Worm (Caenorhabditis elegans): ENCODE measurements around the gene K09A9.8.

- TF ChIP-seq ceh-34 (tag; optimal IDR thresholded peaks at IDR 0.05) = no peak
- TF ChIP-seq hlh-13 (GFP tag; optimal IDR thresholded peaks at IDR 0.05) = no peak
- TF ChIP-seq ceh-19 (GFP tag; optimal IDR thresholded peaks at IDR 0.05) = no peak
- TF ChIP-seq hlh-6 (tag; optimal IDR thresholded peaks at IDR 0.05) = no peak
- TF ChIP-seq fkh-10 (GFP tag; optimal IDR thresholded peaks at IDR 0.05) = no peak
- no peak for TF ChIP-seq pax-1 (tag; optimal IDR thresholded peaks at IDR 0.05)
- TF ChIP-seq ceh-9 (tag; optimal IDR thresholded peaks at IDR 0.05) = no peak
- TF ChIP-seq ceh-6 (GFP tag; optimal IDR thresholded peaks at IDR 0.05) = no peak
- TF ChIP-seq pag-3 (tag; optimal IDR thresholded peaks at IDR 0.05; ENCODE audit: borderline replicate concordance) = no peak
- TF ChIP-seq che-1 (tag; optimal IDR thresholded peaks at IDR 0.05) = no peak
- TF ChIP-seq nfya-1 (tag; optimal IDR thresholded peaks at IDR 0.05) = no peak
- no peak for TF ChIP-seq sox-4 (tag; optimal IDR thresholded peaks at IDR 0.05)
Observed at ce11 chrX:15585144-15585543, 11.8 kb downstream of the K09A9.8 start.
